Worm (Caenorhabditis elegans): ENCODE data around the gene F41B4.1.

DNA sequence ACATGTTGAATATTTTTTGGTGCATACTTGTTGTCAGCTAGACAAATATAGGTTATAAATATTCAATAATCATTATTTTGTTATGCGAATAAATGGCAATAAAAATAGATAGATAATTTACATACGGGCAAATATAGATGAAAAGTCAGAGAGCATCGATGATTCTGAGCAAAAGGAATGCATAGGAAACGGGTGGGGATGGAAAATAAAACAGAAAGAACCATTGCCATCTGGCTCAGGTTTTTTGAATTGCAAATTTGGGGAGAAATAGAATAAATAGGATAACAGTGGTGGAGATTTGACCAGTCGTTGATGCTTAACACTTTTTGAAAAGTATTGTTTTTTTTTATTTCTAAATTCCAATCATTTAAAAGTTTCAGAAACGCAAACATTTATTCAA lies 42.8 kb downstream of the F41B4.1 start, which contains the start of gene idpp-6:
- no peak for TF ChIP-seq him-1 (tag; optimal IDR thresholded peaks at IDR 0.05)
- TF ChIP-seq W03F9.2 (tag; optimal IDR thresholded peaks at IDR 0.05): no peak
